Fruit fly (Drosophila melanogaster): ENCODE results near the gene CG44006.

Gene CG44006

dm6 chr3L:18083994-18084393 lies 14.0 kb upstream of the CG44006 start:
- TF ChIP-seq CG8478 (optimal IDR thresholded peaks at IDR 0.05): no peak
- no peak for TF ChIP-seq CTCF (optimal IDR thresholded peaks at IDR 0.05)

- TF ChIP-seq CTCF (optimal IDR thresholded peaks at IDR 0.05): peak; percentile 69 to 86
- TF ChIP-seq CG8478 (optimal IDR thresholded peaks at IDR 0.05): no peak
Measured at dm6 chr3L:18083402-18083801, 13.5 kb upstream of the CG44006 start.

dm6 chr3L:18081957-18082356 lies 12.0 kb upstream of the CG44006 start:
- TF ChIP-seq CG8478 (optimal IDR thresholded peaks at IDR 0.05): no peak
- TF ChIP-seq CTCF (optimal IDR thresholded peaks at IDR 0.05): no peak

- no peak for TF ChIP-seq CG8478 (optimal IDR thresholded peaks at IDR 0.05)
- no peak for TF ChIP-seq CTCF (optimal IDR thresholded peaks at IDR 0.05)
Measured at dm6 chr3L:18081494-18081893, 11.5 kb upstream of the CG44006 start.

dm6 chr3L:18079610-18080497 lies 9.9 kb upstream of the CG44006 start:
- TF ChIP-seq CG8478 (optimal IDR thresholded peaks at IDR 0.05) (no peak), CTCF (optimal IDR thresholded peaks at IDR 0.05) (no peak)

dm6 chr3L:18079123-18079522 lies 9.2 kb upstream of the CG44006 start:
- TF ChIP-seq CTCF (optimal IDR thresholded peaks at IDR 0.05): no peak
- no peak for TF ChIP-seq CG8478 (optimal IDR thresholded peaks at IDR 0.05)

dm6 chr3L:18078614-18079013 lies 8.7 kb upstream of the CG44006 start:
- TF ChIP-seq CTCF (optimal IDR thresholded peaks at IDR 0.05) (no peak), CG8478 (optimal IDR thresholded peaks at IDR 0.05) (no peak)

- TF ChIP-seq CTCF (optimal IDR thresholded peaks at IDR 0.05) (no peak), CG8478 (optimal IDR thresholded peaks at IDR 0.05) (no peak)
Measured at dm6 chr3L:18077649-18078417, 7.9 kb upstream of the CG44006 start.

dm6 chr3L:18076649-18077048 lies 6.7 kb upstream of the CG44006 start:
- no peak for TF ChIP-seq CTCF (optimal IDR thresholded peaks at IDR 0.05)
- TF ChIP-seq CG8478 (optimal IDR thresholded peaks at IDR 0.05): no peak

- no peak for TF ChIP-seq CG8478 (optimal IDR thresholded peaks at IDR 0.05)
Measured at dm6 chr3L:18075853-18076252, 5.9 kb upstream of the CG44006 start.

dm6 chr3L:18074988-18075387 lies 5.0 kb upstream of the CG44006 start:
- TF ChIP-seq CTCF (optimal IDR thresholded peaks at IDR 0.05) (no peak), CG8478 (optimal IDR thresholded peaks at IDR 0.05) (no peak)

- TF ChIP-seq CG8478 (optimal IDR thresholded peaks at IDR 0.05) (no peak), CTCF (optimal IDR thresholded peaks at IDR 0.05) (no peak)
Measured at dm6 chr3L:18073559-18074134, 3.7 kb upstream of the CG44006 start, which contains the start of gene CG44004. Gene CG44004 (minus strand): TSS chr3L:18073863.

dm6 chr3L:18072023-18072422 lies 2.1 kb upstream of the CG44006 start, which contains the start of gene CG44005:
Gene CG44005 (minus strand): TSS chr3L:18072123.
- TF ChIP-seq CTCF (optimal IDR thresholded peaks at IDR 0.05) (no peak), CG8478 (optimal IDR thresholded peaks at IDR 0.05) (no peak)

- TF ChIP-seq CG8478 (optimal IDR thresholded peaks at IDR 0.05): no peak
- TF ChIP-seq CTCF (optimal IDR thresholded peaks at IDR 0.05): no peak
Measured at dm6 chr3L:18064632-18065482, 5.1 kb downstream of the CG44006 start, which contains the start of gene Eip75B. Gene Eip75B (minus strand): TSS chr3L:18064696.

Data from S2 (cell line).